Worm (Caenorhabditis elegans) whole organism, early embryonic: ENCODE data around the gene dre-1.

Experiments used
- B0310.2 ChIP-seq: sonication (generic microtip); optimal IDR thresholded peaks from 2 replicates; lab custom pipeline; 2016; ENCODE audit warnings: mild to moderate bottlenecking, missing genetic modification characterization, missing compliant biosample characterization
- F13C5.2 ChIP-seq: sonication (generic microtip); optimal IDR thresholded peaks from 2 replicates; lab custom pipeline; 2017; ENCODE audit warnings: mild to moderate bottlenecking, missing genetic modification characterization, inconsistent platforms, missing compliant biosample characterization
- aly-1 ChIP-seq: sonication (generic microtip); optimal IDR thresholded peaks from 2 replicates; lab custom pipeline; 2016; ENCODE audit warnings: missing genetic modification characterization, missing compliant biosample characterization
- ama-1 ChIP-seq: fragments of 150-350 bp; optimal IDR thresholded peaks from 2 replicates; lab custom pipeline; 2014
- ceh-13 ChIP-seq: fragments of 200-800 bp; sonication (Bioruptor generic); optimal IDR thresholded peaks from 2 replicates; lab custom pipeline; 2018; ENCODE audit warnings: mild to moderate bottlenecking, missing genetic modification characterization, missing compliant biosample characterization
- ceh-36 ChIP-seq: sonication (generic microtip); optimal IDR thresholded peaks from 2 replicates; lab custom pipeline; 2016; ENCODE audit warnings: missing genetic modification characterization, inconsistent platforms, missing compliant biosample characterization
- ets-7 ChIP-seq: sonication (generic microtip); optimal IDR thresholded peaks from 2 replicates; lab custom pipeline; 2016; ENCODE audit warnings: missing genotype, missing genetic modification characterization, missing compliant biosample characterization
- flt-1 ChIP-seq: fragments of 200-800 bp; sonication (Bioruptor generic); IDR thresholded peaks from 2 replicates; pipeline ENCODE4 v1.3.6; 2022; ENCODE audit warnings: missing genetic modification characterization, missing compliant biosample characterization
- hmbx-1 ChIP-seq: sonication (generic microtip); optimal IDR thresholded peaks from 2 replicates; lab custom pipeline; 2016; ENCODE audit warnings: mild to moderate bottlenecking, missing genetic modification characterization, missing compliant biosample characterization
- hmg-4 ChIP-seq: fragments of 200-800 bp; sonication (Bioruptor generic); optimal IDR thresholded peaks from 2 replicates; lab custom pipeline; 2018; ENCODE audit warnings: mild to moderate bottlenecking, missing genetic modification characterization, missing compliant biosample characterization
- hnd-1 ChIP-seq: sonication (generic microtip); optimal IDR thresholded peaks from 2 replicates; lab custom pipeline; 2016; ENCODE audit warnings: missing genetic modification characterization, missing compliant biosample characterization
- pes-1 ChIP-seq: fragments of 200-800 bp; sonication (Bioruptor generic); IDR thresholded peaks from 2 replicates; pipeline ENCODE4 v1.3.6; 2022; ENCODE audit warnings: missing genetic modification reagents, missing genetic modification characterization, missing compliant biosample characterization
- scrt-1 ChIP-seq: fragments of 200-800 bp; sonication (Bioruptor generic); IDR thresholded peaks from 2 replicates; pipeline ENCODE4 v1.3.6; 2022; ENCODE audit warnings: missing genetic modification characterization, missing compliant biosample characterization
- sea-1 ChIP-seq: fragments of 200-800 bp; sonication (Bioruptor generic); conservative IDR thresholded peaks from 2 replicates; pipeline ENCODE4 v1.3.6; 2022; ENCODE audit warnings: missing genetic modification characterization, missing compliant biosample characterization
- tbx-11 ChIP-seq: fragments of 200-800 bp; sonication (Bioruptor generic); IDR thresholded peaks from 2 replicates; pipeline ENCODE4 v1.3.6; 2022; ENCODE audit warnings: missing genetic modification characterization, missing compliant biosample characterization
- tbx-37 ChIP-seq: fragments of 200-800 bp; sonication (Bioruptor generic); conservative IDR thresholded peaks from 2 replicates; pipeline ENCODE4 v1.3.6; 2022; ENCODE audit warnings: missing genetic modification reagents, missing genetic modification characterization, missing compliant biosample characterization
- tra-4 ChIP-seq: sonication (generic microtip); optimal IDR thresholded peaks from 2 replicates; lab custom pipeline; 2017; ENCODE audit warnings: missing genetic modification characterization, missing compliant biosample characterization

dre-1 gene

DNA sequence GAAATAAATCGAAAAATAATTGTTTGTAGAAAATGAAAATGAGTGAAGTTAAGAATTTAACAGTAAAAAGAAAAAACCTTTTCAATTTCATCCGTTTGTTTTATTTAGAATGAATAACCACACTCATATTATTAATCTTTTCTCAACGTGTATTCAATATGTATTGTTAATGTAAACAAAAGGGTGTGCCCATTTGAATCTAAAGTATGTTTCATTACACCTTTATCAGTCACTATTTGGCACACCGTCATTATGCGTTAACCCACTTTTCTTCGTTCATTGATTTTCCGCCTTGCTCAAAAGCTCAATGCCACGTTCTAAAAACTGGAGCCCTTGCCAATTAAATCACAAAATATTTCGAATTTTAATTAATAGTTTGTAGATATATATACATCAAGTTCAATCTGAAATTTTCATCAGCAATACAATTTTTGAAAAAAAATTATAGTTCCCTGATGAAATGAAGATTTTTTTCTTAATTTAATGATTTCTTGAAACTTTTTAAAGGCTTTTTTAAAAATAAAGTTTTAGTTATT lies 19.6 kb upstream of the dre-1 start, which contains the start of gene K04A8.1:
TSS of gene K04A8.1 (plus strand) at position 486 of the 536 bp plus-strand sequence.
- no peak for TF ChIP-seq tbx-11 (GFP tag; lab: Robert Waterston, UW)

DNA sequence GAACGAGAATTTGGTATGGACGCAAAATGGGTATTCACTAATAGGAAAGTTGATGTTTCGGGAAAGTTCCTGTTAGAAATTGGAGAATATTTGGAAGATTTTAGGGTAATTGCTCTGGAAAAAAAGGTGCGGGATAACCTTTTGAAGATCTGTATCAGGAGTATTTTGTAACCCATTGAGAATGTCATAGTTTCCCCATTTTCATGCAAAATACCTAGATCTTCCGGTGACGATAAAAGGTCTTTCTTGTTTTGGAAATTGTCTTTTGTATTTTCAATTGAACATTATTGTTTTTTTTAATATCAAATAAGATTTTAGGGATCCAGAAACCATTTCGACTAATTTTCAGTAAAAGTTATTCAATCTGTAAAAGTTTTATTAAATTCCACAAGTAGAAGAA lies 15.3 kb upstream of the dre-1 start, which contains the start of gene spp-19:
TSS of gene spp-19 (minus strand) at position 101 of the 400 bp plus-strand sequence.
- TF ChIP-seq tbx-11 (GFP tag; lab: Robert Waterston, UW): no peak
- no peak for TF ChIP-seq hmg-4 (GFP tag; lab: Kevin White, UChicago)
- TF ChIP-seq tbx-37 (GFP tag; lab: Robert Waterston, UW): no peak
- no peak for TF ChIP-seq B0310.2 (tag; lab: Kevin White, UChicago)
- no peak for TF ChIP-seq flt-1 (GFP tag; lab: Robert Waterston, UW)
- no peak for TF ChIP-seq scrt-1 (GFP tag; lab: Robert Waterston, UW)
- no peak for TF ChIP-seq ceh-13 (GFP tag; lab: Kevin White, UChicago)
- TF ChIP-seq ama-1 (lab: Kevin White, UChicago): no peak
- TF ChIP-seq hmbx-1: no peak
- TF ChIP-seq F13C5.2: no peak
- no peak for TF ChIP-seq pes-1 (GFP tag; lab: Robert Waterston, UW)
- no peak for TF ChIP-seq aly-1 (tag; lab: Kevin White, UChicago)
- TF ChIP-seq ceh-36 (tag; lab: Kevin White, UChicago): no peak
- no peak for TF ChIP-seq tra-4 (tag; lab: Kevin White, UChicago)
- TF ChIP-seq ets-7 (tag; lab: Kevin White, UChicago): no peak
- no peak for TF ChIP-seq hnd-1
- TF ChIP-seq sea-1 (GFP tag; lab: Robert Waterston, UW): no peak

DNA sequence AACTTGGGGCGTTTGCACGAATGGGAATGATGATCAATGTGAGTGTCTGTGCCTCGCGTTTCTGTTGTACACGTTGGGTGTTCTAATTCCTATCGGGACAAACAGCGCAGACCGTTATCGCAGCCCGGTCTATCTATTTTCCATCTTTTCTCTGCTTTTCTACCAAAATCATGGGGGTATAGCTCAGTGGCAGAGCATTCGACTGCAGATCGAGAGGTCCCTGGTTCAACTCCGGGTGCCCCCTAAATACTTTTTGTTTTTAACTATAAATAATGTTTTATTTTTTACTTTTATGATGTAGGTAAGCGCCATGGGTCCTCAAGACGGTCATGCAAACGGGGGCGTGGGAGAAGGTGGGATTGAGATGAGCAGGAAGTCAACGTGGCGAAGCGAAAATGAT lies 13.3 kb upstream of the dre-1 start:
- TF ChIP-seq ama-1 (lab: Kevin White, UChicago) (no peak), tra-4 (tag; lab: Kevin White, UChicago) (no peak), ceh-36 (tag; lab: Kevin White, UChicago) (no peak), pes-1 (GFP tag; lab: Robert Waterston, UW) (no peak; the same call in 1 of the 2 replicates), tbx-11 (GFP tag; lab: Robert Waterston, UW) (0 out of 2 replicates have a peak, but pooled peaks have one; percentile 52), tbx-37 (GFP tag; lab: Robert Waterston, UW) (no peak)

DNA sequence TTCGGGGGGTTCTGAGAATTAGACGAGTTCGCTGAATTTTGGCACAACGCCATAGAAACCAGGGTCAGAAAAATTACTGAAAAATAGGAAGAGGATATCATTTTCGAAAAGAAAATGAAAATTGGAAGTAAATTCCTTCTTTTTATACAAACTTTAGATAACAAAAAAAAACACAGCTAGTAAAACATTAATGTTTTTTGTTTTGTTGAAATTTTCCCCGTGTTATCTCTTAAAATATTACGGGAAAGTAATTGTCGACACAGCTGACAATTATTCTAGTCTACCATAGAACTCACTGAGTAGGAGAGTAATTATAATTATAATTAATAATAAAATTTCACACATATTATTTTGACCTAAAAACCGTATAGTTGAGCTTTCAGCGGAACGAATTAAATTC lies 12.8 kb upstream of the dre-1 start, which contains the start of gene spp-26:
TSS of gene spp-26 (minus strand) at position 101 of the 400 bp plus-strand sequence.
- TF ChIP-seq ets-7 (tag; lab: Kevin White, UChicago): no peak
- TF ChIP-seq hmg-4 (GFP tag; lab: Kevin White, UChicago): no peak
- no peak for TF ChIP-seq scrt-1 (GFP tag; lab: Robert Waterston, UW)
- no peak for TF ChIP-seq hmbx-1
- no peak for TF ChIP-seq tbx-37 (GFP tag; lab: Robert Waterston, UW)
- no peak for TF ChIP-seq tra-4 (tag; lab: Kevin White, UChicago)
- no peak for TF ChIP-seq flt-1 (GFP tag; lab: Robert Waterston, UW)
- TF ChIP-seq ceh-13 (GFP tag; lab: Kevin White, UChicago): no peak
- TF ChIP-seq aly-1 (tag; lab: Kevin White, UChicago): no peak
- no peak for TF ChIP-seq ama-1 (lab: Kevin White, UChicago)
- TF ChIP-seq tbx-11 (GFP tag; lab: Robert Waterston, UW): no peak
- TF ChIP-seq sea-1 (GFP tag; lab: Robert Waterston, UW): no peak
- no peak for TF ChIP-seq F13C5.2

DNA sequence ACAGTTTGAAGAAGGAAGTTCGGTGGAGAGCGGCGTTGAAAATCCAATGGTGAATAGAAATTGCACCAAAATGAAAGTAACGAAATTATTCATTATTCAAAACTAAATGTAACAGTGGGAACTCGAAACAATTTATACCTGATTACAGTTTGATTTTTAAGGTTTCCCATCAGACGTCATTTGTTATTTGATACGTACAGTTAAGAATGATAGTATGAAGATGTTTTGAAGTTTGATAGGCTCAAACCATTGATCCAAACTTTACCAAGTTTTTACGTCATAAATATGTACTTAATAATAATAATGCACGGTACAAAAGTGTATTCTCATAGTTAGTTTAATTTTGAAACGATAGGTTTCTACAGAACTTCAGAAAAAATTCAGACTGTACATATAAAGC lies 11.8 kb upstream of the dre-1 start, which contains the start of gene spp-20:
TSS of gene spp-20 (minus strand) at position 101 of the 400 bp plus-strand sequence.
- TF ChIP-seq ama-1 (lab: Kevin White, UChicago) (no peak), tbx-37 (GFP tag; lab: Robert Waterston, UW) (no peak)

DNA sequence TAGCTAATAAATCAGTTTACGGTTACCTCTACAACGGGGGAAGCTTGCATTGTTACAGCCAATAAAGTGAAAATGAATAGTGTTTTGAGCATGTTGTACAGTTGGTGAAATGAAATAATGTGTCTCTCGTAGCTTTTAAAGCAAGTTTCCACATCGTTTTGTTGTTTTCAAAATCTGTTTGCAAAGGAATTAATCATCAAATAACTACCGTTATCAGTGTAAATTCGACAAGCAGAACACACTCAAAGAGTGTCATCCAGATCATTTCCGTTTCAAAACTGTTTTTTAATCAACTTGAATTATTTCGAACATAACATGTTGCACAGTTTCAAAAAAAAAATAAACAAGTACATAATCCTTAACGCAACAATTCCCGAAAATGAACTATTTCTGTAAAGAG lies 10.7 kb upstream of the dre-1 start, which contains the start of gene spp-27:
TSS of gene spp-27 (minus strand) at position 101 of the 400 bp plus-strand sequence.
- no peak for TF ChIP-seq flt-1 (GFP tag; lab: Robert Waterston, UW)
- no peak for TF ChIP-seq ama-1 (lab: Kevin White, UChicago)
- no peak for TF ChIP-seq ets-7 (tag; lab: Kevin White, UChicago)
- no peak for TF ChIP-seq pes-1 (GFP tag; lab: Robert Waterston, UW)
- no peak for TF ChIP-seq B0310.2 (tag; lab: Kevin White, UChicago)
- no peak for TF ChIP-seq hnd-1
- TF ChIP-seq sea-1 (GFP tag; lab: Robert Waterston, UW): no peak
- no peak for TF ChIP-seq hmbx-1
- no peak for TF ChIP-seq tbx-37 (GFP tag; lab: Robert Waterston, UW)
- TF ChIP-seq ceh-36 (tag; lab: Kevin White, UChicago): no peak
- no peak for TF ChIP-seq hmg-4 (GFP tag; lab: Kevin White, UChicago)
- TF ChIP-seq scrt-1 (GFP tag; lab: Robert Waterston, UW): no peak
- TF ChIP-seq F13C5.2: no peak
- no peak for TF ChIP-seq tbx-11 (GFP tag; lab: Robert Waterston, UW)
- no peak for TF ChIP-seq aly-1 (tag; lab: Kevin White, UChicago)

DNA sequence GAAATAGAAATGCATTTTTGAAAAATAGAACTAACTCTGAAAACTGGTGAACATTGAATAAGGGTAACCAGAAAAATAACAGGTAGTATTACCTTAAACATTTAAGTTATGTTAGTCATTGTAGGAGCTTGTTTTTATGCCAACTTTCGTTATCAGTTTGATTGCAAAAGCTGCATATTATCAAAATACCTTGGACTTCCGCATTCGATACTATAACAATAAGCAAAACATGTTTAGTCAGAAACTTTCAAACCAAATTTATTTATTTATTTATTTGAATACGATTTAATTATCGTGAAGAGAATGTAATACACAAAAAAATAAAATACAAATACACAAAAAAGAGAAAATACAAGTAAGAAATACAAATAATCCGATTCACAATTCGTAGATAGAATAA lies 8.0 kb upstream of the dre-1 start, which contains the start of gene K04A8.19:
TSS of gene K04A8.19 (minus strand) at position 101 of the 400 bp plus-strand sequence.
- TF ChIP-seq ceh-36 (tag; lab: Kevin White, UChicago) (no peak), F13C5.2 (no peak), ama-1 (lab: Kevin White, UChicago) (no peak), hnd-1 (no peak), tbx-11 (GFP tag; lab: Robert Waterston, UW) (no peak)
